Fruit fly (Drosophila melanogaster): ENCODE results near the gene smg.

dm6 chr3L:8985848-8986320 is 11.9 kb downstream of the smg start, which contains the start of gene Galk:
- no peak for TF ChIP-seq brk (GFP tag; optimal IDR thresholded peaks at IDR 0.05)
- TF ChIP-seq dsf (GFP tag; optimal IDR thresholded peaks at IDR 0.05; ENCODE audit: borderline replicate concordance) = no peak
- TF ChIP-seq br (GFP tag; optimal IDR thresholded peaks at IDR 0.05) = no peak
- TF ChIP-seq Hr78 (GFP tag; optimal IDR thresholded peaks at IDR 0.05) = no peak
- no peak for TF ChIP-seq Vsx2 (GFP tag; optimal IDR thresholded peaks at IDR 0.05; ENCODE audit: partially characterized antibody)
